Worm (Caenorhabditis elegans): ENCODE data around the gene lin-18.

DNA sequence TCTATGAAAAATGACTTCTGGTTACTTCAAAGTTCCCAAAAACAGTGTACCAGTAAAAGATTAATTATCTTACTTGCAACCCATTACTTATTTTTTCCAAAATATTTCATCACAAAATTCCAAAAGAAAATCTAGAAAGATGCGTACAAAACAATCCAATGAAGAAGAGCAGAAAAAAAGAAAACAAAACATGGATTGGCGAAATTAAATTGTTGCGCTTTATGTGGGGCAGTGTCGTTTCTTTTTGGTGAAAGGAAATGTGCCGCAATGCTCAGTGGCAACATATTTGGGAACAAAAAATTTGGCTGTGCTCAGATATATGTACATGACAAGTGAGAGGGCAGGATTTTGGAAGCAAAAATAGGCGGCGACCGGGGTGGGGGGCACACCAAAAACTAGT lies 30.2 kb downstream of the lin-18 start:
- TF ChIP-seq ama-1 (optimal IDR thresholded peaks at IDR 0.05) (no peak), hmg-4 (GFP tag; optimal IDR thresholded peaks at IDR 0.05) (no peak), tra-4 (tag; optimal IDR thresholded peaks at IDR 0.05) (no peak), B0310.2 (tag; optimal IDR thresholded peaks at IDR 0.05) (no peak), ceh-36 (tag; optimal IDR thresholded peaks at IDR 0.05) (no peak), scrt-1 (GFP tag; IDR thresholded peaks at IDR 0.05) (no peak), pes-1 (GFP tag; IDR thresholded peaks at IDR 0.05) (no peak), flt-1 (GFP tag; IDR thresholded peaks at IDR 0.05) (no peak)

Measured in whole organism, early embryonic.